Fruit fly (Drosophila melanogaster): ENCODE results near the gene CG9609.

Gene CG9609

dm6 chrX:16800530-16801027 is 13.8 kb upstream of the CG9609 start, which contains the start of the genes CG9132 and CG4789 (continued):
- TF ChIP-seq CG8388 (GFP tag; optimal IDR thresholded peaks at IDR 0.05), result no peak
- peak; percentile 8 for TF ChIP-seq Sry-δ (GFP tag; optimal IDR thresholded peaks at IDR 0.05)
- TF ChIP-seq Sin3A (optimal IDR thresholded peaks at IDR 0.05), result peak; percentile 28
- no peak for TF ChIP-seq ham (GFP tag; IDR thresholded peaks at IDR 0.05)
- TF ChIP-seq CG18262 (tag; optimal IDR thresholded peaks at IDR 0.05), result no peak
- TF ChIP-seq CG11696 (GFP tag; IDR thresholded peaks at IDR 0.05), result no peak
- TF ChIP-seq CG2712 (tag; optimal IDR thresholded peaks at IDR 0.05), result peak; percentile 11
- TF ChIP-seq dpn (GFP tag; optimal IDR thresholded peaks at IDR 0.05), result no peak
- TF ChIP-seq CG11560 (tag; IDR thresholded peaks at IDR 0.05), result no peak
- TF ChIP-seq Max (GFP tag; optimal IDR thresholded peaks at IDR 0.05), result no peak
- no peak for TF ChIP-seq CG8924 (tag; optimal IDR thresholded peaks at IDR 0.05)
- TF ChIP-seq YL-1 (GFP tag; optimal IDR thresholded peaks at IDR 0.05), result peak; percentile 16
- TF ChIP-seq phol (tag; optimal IDR thresholded peaks at IDR 0.05), result peak; percentile 4
- TF ChIP-seq Abd-B (GFP tag; optimal IDR thresholded peaks at IDR 0.05), result no peak
- peak; percentile 43 for TF ChIP-seq Dp (GFP tag; optimal IDR thresholded peaks at IDR 0.05)
- no peak for TF ChIP-seq PHDP (tag; optimal IDR thresholded peaks at IDR 0.05)
- no peak for TF ChIP-seq CG9817 (tag; optimal IDR thresholded peaks at IDR 0.05)
- TF ChIP-seq salm (tag; optimal IDR thresholded peaks at IDR 0.05), result no peak
- TF ChIP-seq ase (GFP tag; IDR thresholded peaks at IDR 0.05), result no peak
- no peak for TF ChIP-seq trh (GFP tag; optimal IDR thresholded peaks at IDR 0.05)
- no peak for TF ChIP-seq CG15601 (tag; optimal IDR thresholded peaks at IDR 0.05)
- TF ChIP-seq row (GFP tag; IDR thresholded peaks at IDR 0.05), result no peak
- TF ChIP-seq CG2129 (GFP tag; IDR thresholded peaks at IDR 0.05; ENCODE audit: partially characterized antibody), result no peak
- no peak for TF ChIP-seq Chrac-16 (GFP tag; optimal IDR thresholded peaks at IDR 0.05)
- TF ChIP-seq Oli (tag; optimal IDR thresholded peaks at IDR 0.05), result no peak
- no peak for TF ChIP-seq CG3407 (GFP tag; optimal IDR thresholded peaks at IDR 0.05)
- TF ChIP-seq pho (GFP tag; optimal IDR thresholded peaks at IDR 0.05), result no peak
- no peak for TF ChIP-seq danr (GFP tag; IDR thresholded peaks at IDR 0.05)
- TF ChIP-seq CG15011 (GFP tag; optimal IDR thresholded peaks at IDR 0.05), result no peak
- TF ChIP-seq prd (optimal IDR thresholded peaks at IDR 0.05), result no peak
- TF ChIP-seq prd (GFP tag; IDR thresholded peaks at IDR 0.05), result no peak
- TF ChIP-seq MTF-1 (GFP tag; optimal IDR thresholded peaks at IDR 0.05; ENCODE audit: borderline replicate concordance), result no peak
- TF ChIP-seq Poxn (GFP tag; IDR thresholded peaks at IDR 0.05), result no peak

- TF ChIP-seq CG10267 (tag; optimal IDR thresholded peaks at IDR 0.05) (no peak), CG12391 (tag; optimal IDR thresholded peaks at IDR 0.05) (no peak), CG17612 (GFP tag; IDR thresholded peaks at IDR 0.05) (no peak), vvl (GFP tag; IDR thresholded peaks at IDR 0.05) (0 out of 2 replicates have a peak, but pooled peaks have one; percentile 8), prd (optimal IDR thresholded peaks at IDR 0.05) (no peak), prd (GFP tag; IDR thresholded peaks at IDR 0.05) (no peak), HLH3B (GFP tag; IDR thresholded peaks at IDR 0.05) (0 out of 2 replicates have a peak, but pooled peaks have one; percentile 19), CG30403 (GFP tag; optimal IDR thresholded peaks at IDR 0.05) (no peak), CG10654 (GFP tag; optimal IDR thresholded peaks at IDR 0.05) (no peak), CG7372 (GFP tag; IDR thresholded peaks at IDR 0.05) (no peak), Scr (GFP tag; IDR thresholded peaks at IDR 0.05; ENCODE audit: partially characterized antibody) (no peak), Usf (GFP tag; optimal IDR thresholded peaks at IDR 0.05) (no peak), CG13296 (GFP tag; optimal IDR thresholded peaks at IDR 0.05) (no peak), Med (GFP tag) (peak; percentile 60), CG8281 (tag; optimal IDR thresholded peaks at IDR 0.05) (no peak), CG11695 (GFP tag; IDR thresholded peaks at IDR 0.05) (no peak), sr (GFP tag; IDR thresholded peaks at IDR 0.05) (no peak), CG2120 (GFP tag; optimal IDR thresholded peaks at IDR 0.05) (peak; percentile 6), CG18262 (tag; optimal IDR thresholded peaks at IDR 0.05) (no peak), ap (GFP tag; IDR thresholded peaks at IDR 0.05) (no peak), sqz (GFP tag; optimal IDR thresholded peaks at IDR 0.05) (no peak), sd (tag; optimal IDR thresholded peaks at IDR 0.05) (peak; percentile 14), HmgZ (tag; optimal IDR thresholded peaks at IDR 0.05) (no peak)
Observed at dm6 chrX:16799914-16800313, 13.1 kb upstream of the CG9609 start.
